Worm (Caenorhabditis elegans) whole organism, midembryonic: ENCODE results near the gene srz-11.

Experiments
- tab-1 ChIP-seq: fragments of 200-800 bp; sonication (Bioruptor generic); IDR thresholded peaks from 2 replicates; pipeline ENCODE4 v1.3.6; 2022; ENCODE audit warnings: missing genetic modification characterization, missing compliant biosample characterization
- ztf-29 ChIP-seq: fragments of 200-800 bp; sonication (Bioruptor generic); IDR thresholded peaks from 2 replicates; pipeline ENCODE4 v1.3.6; 2022; ENCODE audit warnings: missing genetic modification reagents, missing genetic modification characterization, missing compliant biosample characterization

- TF ChIP-seq tab-1 (GFP tag; lab: Robert Waterston, UW) (no peak), ztf-29 (GFP tag; lab: Robert Waterston, UW) (no peak)
Observed at ce11 chrV:15136772-15137171, 26.1 kb upstream of the srz-11 start, which contains the start of gene aipl-1.
